Worm (Caenorhabditis elegans) whole organism, late embryonic: Measurements from ENCODE around the gene srbc-60.

Source experiments
- T23F11.4 ChIP-seq: fragments of 200-800 bp; sonication (Bioruptor generic); optimal IDR thresholded peaks from 2 replicates; lab custom pipeline; 2018; ENCODE audit warnings: mild to moderate bottlenecking, missing genetic modification characterization, missing compliant biosample characterization
- Y22D7AL.16 ChIP-seq: sonication (generic microtip); optimal IDR thresholded peaks from 2 replicates; lab custom pipeline; 2016; ENCODE audit warnings: missing genetic modification characterization, missing compliant biosample characterization
- ahr-1 ChIP-seq: sonication (generic microtip); optimal IDR thresholded peaks from 2 replicates; lab custom pipeline; 2016; ENCODE audit warnings: missing genetic modification characterization, missing compliant biosample characterization
- ceh-18 ChIP-seq: sonication (generic microtip); optimal IDR thresholded peaks from 2 replicates; lab custom pipeline; 2016; ENCODE audit warnings: missing genetic modification characterization, missing compliant biosample characterization
- ceh-22 ChIP-seq: sonication (generic microtip); optimal IDR thresholded peaks from 2 replicates; lab custom pipeline; 2017; ENCODE audit warnings: missing biosample characterization, missing genetic modification characterization
- ceh-45 ChIP-seq: fragments of 200-800 bp; sonication (Bioruptor generic); IDR thresholded peaks from 2 replicates; pipeline ENCODE4 v1.3.6; 2022; ENCODE audit warnings: missing genetic modification reagents, missing genetic modification characterization, missing compliant biosample characterization
- ceh-9 ChIP-seq: sonication (generic microtip); optimal IDR thresholded peaks from 2 replicates; lab custom pipeline; 2016; ENCODE audit warnings: mild to moderate bottlenecking, missing genetic modification characterization, inconsistent platforms, missing compliant biosample characterization
- fkh-10 ChIP-seq: fragments of 150-350 bp; optimal IDR thresholded peaks from 2 replicates; lab custom pipeline; 2014; ENCODE audit warnings: missing biosample characterization, missing genetic modification reagents, missing genetic modification characterization
- hlh-30 ChIP-seq: sonication (generic microtip); optimal IDR thresholded peaks from 2 replicates; lab custom pipeline; 2017; ENCODE audit warnings: antibody characterized with exemption, missing genetic modification characterization, missing compliant biosample characterization; ENCODE audit not compliant: insufficient read depth
- nhr-11 ChIP-seq: fragments of 150-350 bp; optimal IDR thresholded peaks from 2 replicates; lab custom pipeline; 2014; ENCODE audit warnings: missing biosample characterization, missing genetic modification characterization

Gene srbc-60

DNA sequence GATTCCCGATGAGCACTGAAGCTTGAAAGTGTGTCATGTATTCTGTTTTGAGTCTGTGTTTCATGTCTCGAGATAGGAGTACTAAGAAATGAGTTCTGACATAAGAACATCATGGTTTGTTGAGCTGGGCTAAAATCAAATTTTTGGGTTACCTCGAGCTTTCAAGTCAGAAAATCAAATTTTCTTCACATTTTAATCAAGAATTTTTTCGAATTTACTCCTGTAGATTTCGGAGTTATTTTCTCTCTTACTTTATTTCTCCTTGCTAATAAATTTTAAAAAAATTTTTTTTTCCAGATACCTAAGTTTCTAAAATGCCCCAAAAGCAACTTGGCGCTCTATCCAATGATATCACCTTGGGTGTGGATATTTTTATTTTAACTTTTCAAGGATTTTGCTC is 46.0 kb downstream of the srbc-60 start, which contains the start of gene F41H8.2:
TSS of gene F41H8.2 (plus strand) at position 301 of the 400 bp plus-strand sequence.
- TF ChIP-seq Y22D7AL.16 (tag; lab: Kevin White, UChicago) (no peak), ceh-22 (tag; lab: Kevin White, UChicago) (no peak), T23F11.4 (GFP tag; lab: Kevin White, UChicago) (no peak), ceh-45 (GFP tag; lab: Robert Waterston, UW) (no peak), ceh-18 (tag; lab: Kevin White, UChicago) (no peak), nhr-11 (no peak), hlh-30 (tag; lab: Kevin White, UChicago) (no peak), ahr-1 (tag; lab: Kevin White, UChicago) (no peak), ceh-9 (tag; lab: Kevin White, UChicago) (no peak), fkh-10 (no peak)
